Fruit fly (Drosophila melanogaster): ENCODE data around the gene PCID2.

dm6 chr3L:11609153-11609809 is 17.0 kb upstream of the PCID2 start, which contains the start of gene Duba:
- TF ChIP-seq vri (GFP tag; optimal IDR thresholded peaks at IDR 0.05) (no peak), fd59A (GFP tag; optimal IDR thresholded peaks at IDR 0.05) (no peak), CG11762 (GFP tag; optimal IDR thresholded peaks at IDR 0.05; ENCODE audit: insufficient read depth) (no peak), Sox102F (GFP tag; optimal IDR thresholded peaks at IDR 0.05) (no peak), CG11294 (GFP tag; IDR thresholded peaks at IDR 0.05) (no peak), acj6 (GFP tag; optimal IDR thresholded peaks at IDR 0.05) (no peak), Gug (GFP tag; IDR thresholded peaks at IDR 0.05) (no peak), CG6276 (GFP tag; optimal IDR thresholded peaks at IDR 0.05) (no peak), dsx (GFP tag; optimal IDR thresholded peaks at IDR 0.05; ENCODE audit: poor library complexity, severe bottlenecking) (no peak)
